Worm (Caenorhabditis elegans): ENCODE data around the gene sfxn-1.5.

The sfxn-1.5 gene

DNA sequence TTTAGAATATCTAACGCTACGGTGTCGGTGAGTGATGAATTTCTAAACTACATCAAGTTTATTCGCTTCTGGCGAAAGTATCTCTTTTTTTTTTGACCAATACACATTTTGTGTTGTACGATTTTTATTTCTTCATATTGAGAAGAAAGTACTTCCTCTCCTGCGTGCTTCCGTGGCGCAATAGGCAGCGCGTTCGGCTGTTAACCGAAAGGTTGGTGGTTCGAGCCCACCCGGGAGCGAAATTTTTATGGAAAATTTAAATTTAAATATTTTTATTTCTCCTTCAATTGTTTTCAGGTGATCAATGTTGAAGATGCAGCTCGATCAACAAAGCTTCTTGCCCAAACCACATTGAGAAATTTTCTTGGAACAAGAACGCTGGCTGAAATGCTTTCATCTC is 15.9 kb downstream of the sfxn-1.5 start (continued):
- no peak for TF ChIP-seq ztf-11 (tag; optimal IDR thresholded peaks at IDR 0.05)
- peak; percentile 64 for TF ChIP-seq nhr-43 (tag; optimal IDR thresholded peaks at IDR 0.05; ENCODE audit: poor library complexity, severe bottlenecking)
- TF ChIP-seq zag-1 (tag; optimal IDR thresholded peaks at IDR 0.05): no peak
- no peak for TF ChIP-seq ama-1 (optimal IDR thresholded peaks at IDR 0.05)
- no peak for TF ChIP-seq lin-39 (tag; optimal IDR thresholded peaks at IDR 0.05)

DNA sequence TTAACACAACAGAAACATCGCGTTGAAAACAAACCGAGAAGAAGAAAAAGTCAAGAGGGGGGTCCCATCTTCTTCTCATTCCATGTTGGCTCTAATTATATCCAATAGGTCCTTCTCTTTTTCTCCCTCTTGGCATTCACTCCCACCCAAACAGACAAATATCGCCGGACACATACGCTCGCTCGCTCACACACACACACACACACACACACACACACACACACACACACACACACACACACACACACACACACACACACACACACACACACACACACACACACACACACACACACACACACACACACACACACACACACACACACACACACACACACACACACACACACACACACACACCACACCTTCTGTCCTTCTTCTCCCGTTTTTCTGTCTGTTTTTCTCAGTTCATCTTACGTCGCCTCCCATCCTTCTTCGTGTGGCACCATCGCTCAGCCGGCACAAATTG is 17.7 kb downstream of the sfxn-1.5 start, which contains the start of gene sto-4:
sto-4 (plus strand) TSS at position 360 of the 469 bp plus-strand sequence.
- peak; percentile 60 for TF ChIP-seq lin-39 (tag; optimal IDR thresholded peaks at IDR 0.05)
- peak; percentile 7 for TF ChIP-seq R02D3.7 (tag; optimal IDR thresholded peaks at IDR 0.05)
- peak; percentile 39 for TF ChIP-seq tbx-2 (tag; optimal IDR thresholded peaks at IDR 0.05)
- peak; percentile 22 for TF ChIP-seq snpc-4 (tag; optimal IDR thresholded peaks at IDR 0.05)
- peak; percentile 77 for TF ChIP-seq nhr-25 (tag; optimal IDR thresholded peaks at IDR 0.05)
- peak; percentile 50 for TF ChIP-seq nhr-43 (tag; optimal IDR thresholded peaks at IDR 0.05; ENCODE audit: poor library complexity, severe bottlenecking)
- TF ChIP-seq elt-1 (tag; optimal IDR thresholded peaks at IDR 0.05): peak; percentile 5
- peak; percentile 47 for TF ChIP-seq hmg-11 (tag; optimal IDR thresholded peaks at IDR 0.05)
- TF ChIP-seq lsy-12 (tag; optimal IDR thresholded peaks at IDR 0.05): peak; percentile 85
- peak; percentile 33 for TF ChIP-seq nfya-1 (tag; optimal IDR thresholded peaks at IDR 0.05; ENCODE audit: insufficient read depth)

DNA sequence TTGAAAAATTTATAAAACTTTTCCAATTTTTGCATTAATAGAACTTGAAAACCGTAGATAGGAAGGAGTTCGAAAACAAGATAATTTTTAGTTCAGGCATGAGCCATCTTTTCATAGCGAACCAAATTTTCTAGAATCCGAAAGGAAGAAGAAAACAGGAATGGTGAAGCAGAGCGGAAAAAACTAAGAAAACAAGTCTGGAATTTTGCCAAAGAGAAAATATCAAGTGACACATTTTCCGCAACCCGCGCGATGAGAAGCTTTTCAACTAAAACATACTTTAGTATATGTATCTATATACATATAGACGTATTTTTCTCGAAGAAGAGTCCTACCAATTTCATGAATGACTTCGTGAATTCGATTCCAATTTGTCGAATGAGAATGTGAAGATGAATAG is 19.9 kb downstream of the sfxn-1.5 start:
- TF ChIP-seq egl-27 (tag; optimal IDR thresholded peaks at IDR 0.05) (no peak), ztf-4 (tag; optimal IDR thresholded peaks at IDR 0.05) (no peak), nhr-77 (tag; optimal IDR thresholded peaks at IDR 0.05) (no peak), snpc-4 (tag; optimal IDR thresholded peaks at IDR 0.05) (no peak), tbx-2 (tag; optimal IDR thresholded peaks at IDR 0.05) (no peak), zag-1 (tag; optimal IDR thresholded peaks at IDR 0.05) (no peak), unc-39 (tag; optimal IDR thresholded peaks at IDR 0.05) (no peak), aly-2 (tag; optimal IDR thresholded peaks at IDR 0.05) (no peak), ceh-28 (tag; optimal IDR thresholded peaks at IDR 0.05) (no peak), pqm-1 (tag; optimal IDR thresholded peaks at IDR 0.05) (no peak), ZK546.5 (tag; optimal IDR thresholded peaks at IDR 0.05) (no peak), nfya-1 (tag; optimal IDR thresholded peaks at IDR 0.05; ENCODE audit: insufficient read depth) (no peak), unc-62 (GFP tag; optimal IDR thresholded peaks at IDR 0.05) (no peak), ceh-16 (tag; optimal IDR thresholded peaks at IDR 0.05) (no peak), jun-1 (tag; optimal IDR thresholded peaks at IDR 0.05) (no peak), ztf-11 (tag; optimal IDR thresholded peaks at IDR 0.05) (no peak), elt-1 (tag; optimal IDR thresholded peaks at IDR 0.05) (no peak), ceh-9 (tag; optimal IDR thresholded peaks at IDR 0.05) (no peak), lin-15B (tag; optimal IDR thresholded peaks at IDR 0.05) (no peak)

DNA sequence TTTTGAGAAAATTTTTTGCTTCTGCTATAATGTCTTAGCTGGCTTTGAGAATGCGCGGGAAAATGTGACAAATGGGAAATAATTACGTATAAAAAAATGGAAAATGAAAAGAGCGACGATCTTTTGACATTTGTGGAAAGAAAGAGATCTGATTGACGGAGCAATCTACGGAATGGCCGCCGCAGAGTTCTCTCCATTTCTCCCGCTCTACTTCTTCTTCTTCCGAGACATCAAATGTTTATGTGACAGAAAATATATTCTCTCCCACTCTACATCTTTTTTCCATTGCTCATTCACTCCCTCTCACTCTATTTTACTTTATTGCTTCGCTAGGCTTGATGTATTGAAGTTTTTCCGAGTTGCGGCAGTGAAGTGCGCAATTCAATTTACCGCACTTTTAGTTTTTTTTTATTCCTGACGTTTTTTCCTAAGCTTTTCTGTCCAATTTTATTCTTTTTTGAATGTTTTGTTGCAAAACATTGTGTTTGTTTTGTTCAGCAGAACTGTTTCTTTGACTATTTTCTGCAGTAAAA is 20.9 kb downstream of the sfxn-1.5 start:
- TF ChIP-seq snpc-4 (tag; optimal IDR thresholded peaks at IDR 0.05) (no peak), unc-62 (GFP tag; optimal IDR thresholded peaks at IDR 0.05) (peak; percentile 23), eor-1 (tag; optimal IDR thresholded peaks at IDR 0.05) (no peak), nhr-12 (tag; optimal IDR thresholded peaks at IDR 0.05) (no peak), fkh-10 (GFP tag; optimal IDR thresholded peaks at IDR 0.05) (peak; percentile 69), nfya-1 (tag; optimal IDR thresholded peaks at IDR 0.05; ENCODE audit: insufficient read depth) (peak; percentile 17), nhr-77 (tag; optimal IDR thresholded peaks at IDR 0.05) (no peak), lin-39 (tag; optimal IDR thresholded peaks at IDR 0.05) (peak; percentile 47), nhr-28 (tag; optimal IDR thresholded peaks at IDR 0.05) (no peak)

DNA sequence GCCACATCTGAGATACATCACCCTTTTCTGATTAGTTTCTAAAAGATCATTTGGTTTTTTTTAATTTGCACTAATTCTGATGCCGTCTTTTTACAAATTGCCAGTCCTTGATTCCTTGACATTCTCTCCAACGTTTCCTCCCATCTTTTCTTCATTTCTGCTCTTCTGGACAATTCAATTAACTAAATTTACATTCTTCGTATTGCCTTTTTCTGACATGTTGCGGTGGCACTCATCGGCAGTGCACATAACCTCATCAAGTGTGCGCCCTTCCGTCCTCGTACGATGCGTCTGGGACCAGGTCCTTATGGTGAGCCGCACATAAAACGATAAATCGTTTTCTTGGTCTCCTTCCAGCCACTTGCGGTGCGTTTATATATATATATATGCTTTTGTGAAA is 22.5 kb downstream of the sfxn-1.5 start:
- TF ChIP-seq tbx-2 (tag; optimal IDR thresholded peaks at IDR 0.05): no peak
- no peak for TF ChIP-seq nhr-77 (tag; optimal IDR thresholded peaks at IDR 0.05)
- TF ChIP-seq lin-39 (tag; optimal IDR thresholded peaks at IDR 0.05): no peak
- TF ChIP-seq zag-1 (tag; optimal IDR thresholded peaks at IDR 0.05): no peak
- TF ChIP-seq unc-39 (tag; optimal IDR thresholded peaks at IDR 0.05): no peak
- no peak for TF ChIP-seq pha-4 (tag; optimal IDR thresholded peaks at IDR 0.05)
- TF ChIP-seq ceh-9 (tag; optimal IDR thresholded peaks at IDR 0.05): no peak
- TF ChIP-seq nhr-11 (tag; optimal IDR thresholded peaks at IDR 0.05): no peak
- no peak for TF ChIP-seq unc-62 (GFP tag; optimal IDR thresholded peaks at IDR 0.05)
- no peak for TF ChIP-seq ama-1 (optimal IDR thresholded peaks at IDR 0.05)
- TF ChIP-seq lin-15B (tag; optimal IDR thresholded peaks at IDR 0.05): no peak

All from whole organism, L3 larva.